Fruit fly (Drosophila melanogaster): ENCODE results near the gene CG2680.

The CG2680 gene

DNA sequence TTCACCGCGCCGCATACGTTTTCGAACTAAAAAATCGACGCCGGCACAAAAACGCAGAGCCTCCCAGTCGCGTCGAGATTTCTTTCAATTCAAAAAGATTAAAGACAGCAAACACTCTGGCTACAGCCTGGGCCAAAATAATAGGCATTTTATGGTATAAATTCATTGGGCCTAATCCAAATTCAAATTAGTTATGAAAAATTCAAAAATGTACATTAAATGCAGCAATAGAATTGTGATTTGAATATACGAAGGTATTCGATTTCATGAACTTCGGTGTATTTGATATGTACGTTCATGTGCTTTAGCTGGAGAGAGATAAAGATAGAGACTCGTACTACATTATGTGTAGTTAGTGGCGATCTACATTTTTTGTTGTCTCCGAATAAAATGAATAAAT lies 36.8 kb upstream of the CG2680 start, which contains the start of gene Syx4 (continued):
- peak; percentile 75 for TF ChIP-seq btn (GFP tag; optimal IDR thresholded peaks at IDR 0.05)
- no peak for TF ChIP-seq amos (GFP tag; IDR thresholded peaks at IDR 0.05; ENCODE audit: partially characterized antibody)
- TF ChIP-seq CG10979 (tag; optimal IDR thresholded peaks at IDR 0.05): peak; percentile 78
- TF ChIP-seq Sin3A (optimal IDR thresholded peaks at IDR 0.05): no peak
- TF ChIP-seq CG2678 (tag; optimal IDR thresholded peaks at IDR 0.05): peak; percentile 96
- peak; percentile 96 for TF ChIP-seq Ets65A (GFP tag)
- no peak for TF ChIP-seq ato (GFP tag; IDR thresholded peaks at IDR 0.05; ENCODE audit: partially characterized antibody)
- peak; percentile 93 for TF ChIP-seq sob (GFP tag; IDR thresholded peaks at IDR 0.05)
- TF ChIP-seq prd (optimal IDR thresholded peaks at IDR 0.05): no peak
- TF ChIP-seq prd (GFP tag; IDR thresholded peaks at IDR 0.05): peak; percentile 85
- peak; percentile 79 for TF ChIP-seq sd (tag; optimal IDR thresholded peaks at IDR 0.05)
- TF ChIP-seq CG33213 (GFP tag; optimal IDR thresholded peaks at IDR 0.05): peak; percentile 84
- peak; percentile 87 for TF ChIP-seq ap (GFP tag; IDR thresholded peaks at IDR 0.05)
- peak; percentile 90 for TF ChIP-seq CG14441 (GFP tag; IDR thresholded peaks at IDR 0.05)
- TF ChIP-seq tx (GFP tag; optimal IDR thresholded peaks at IDR 0.05): peak; percentile 85
- peak; percentile 63 for TF ChIP-seq Ets97D (GFP tag; optimal IDR thresholded peaks at IDR 0.05)
- TF ChIP-seq CG13624 (GFP tag; optimal IDR thresholded peaks at IDR 0.05): peak; percentile 83
- peak; percentile 43; the same call in 1 of the 2 replicates for TF ChIP-seq CkIIα-i1 (GFP tag; IDR thresholded peaks at IDR 0.05)
- TF ChIP-seq hb (GFP tag; IDR thresholded peaks at IDR 0.05; ENCODE audit: partially characterized antibody): no peak
- peak; percentile 91 for TF ChIP-seq CG6854 (GFP tag; optimal IDR thresholded peaks at IDR 0.05)
- TF ChIP-seq CG12155 (GFP tag; optimal IDR thresholded peaks at IDR 0.05): peak; percentile 82
- TF ChIP-seq GATAe (GFP tag; conservative IDR thresholded peaks at IDR 0.05): peak; percentile 76
- peak; percentile 91 for TF ChIP-seq CG11456 (GFP tag; IDR thresholded peaks at IDR 0.05)
- TF ChIP-seq ci (GFP tag; IDR thresholded peaks at IDR 0.05): peak; percentile 96
- peak; percentile 77 for TF ChIP-seq CG1792 (GFP tag; optimal IDR thresholded peaks at IDR 0.05)
- TF ChIP-seq CG11247 (GFP tag; IDR thresholded peaks at IDR 0.05): peak; percentile 91
- TF ChIP-seq unpg (GFP tag; optimal IDR thresholded peaks at IDR 0.05): peak; percentile 95
- peak; percentile 93 for TF ChIP-seq lilli (GFP tag; optimal IDR thresholded peaks at IDR 0.05)
- peak; percentile 34 for TF ChIP-seq Spps (tag; optimal IDR thresholded peaks at IDR 0.05)
- no peak for TF ChIP-seq D (optimal IDR thresholded peaks at IDR 0.05)
- TF ChIP-seq D (GFP tag; optimal IDR thresholded peaks at IDR 0.05): peak; percentile 77
- TF ChIP-seq HLH54F (GFP tag; optimal IDR thresholded peaks at IDR 0.05): peak; percentile 90
- TF ChIP-seq CG7928 (GFP tag; optimal IDR thresholded peaks at IDR 0.05): peak; percentile 63
- TF ChIP-seq zf30C (GFP tag; optimal IDR thresholded peaks at IDR 0.05): no peak
- peak; percentile 70 for TF ChIP-seq CG4282 (GFP tag; optimal IDR thresholded peaks at IDR 0.05)
- TF ChIP-seq sima (GFP tag; optimal IDR thresholded peaks at IDR 0.05): peak; percentile 76
- TF ChIP-seq Fer3 (tag; optimal IDR thresholded peaks at IDR 0.05): peak; percentile 95
- TF ChIP-seq CG17385 (GFP tag; optimal IDR thresholded peaks at IDR 0.05): peak; percentile 90
- peak; percentile 73 for TF ChIP-seq trem (tag; optimal IDR thresholded peaks at IDR 0.05)
- peak; percentile 90 for TF ChIP-seq seq (GFP tag; IDR thresholded peaks at IDR 0.05)
- peak; percentile 97 for TF ChIP-seq CG18599 (GFP tag; optimal IDR thresholded peaks at IDR 0.05)
- TF ChIP-seq CG43689 (GFP tag; IDR thresholded peaks at IDR 0.05): peak; percentile 74
- TF ChIP-seq gcm2 (GFP tag; optimal IDR thresholded peaks at IDR 0.05): peak; percentile 80
- peak; percentile 87 for TF ChIP-seq crc (GFP tag; optimal IDR thresholded peaks at IDR 0.05)
- peak; percentile 87 for TF ChIP-seq fd96Cb (tag; optimal IDR thresholded peaks at IDR 0.05)
- TF ChIP-seq CG1647 (GFP tag; optimal IDR thresholded peaks at IDR 0.05): peak; percentile 87
- TF ChIP-seq tio (GFP tag; optimal IDR thresholded peaks at IDR 0.05): peak; percentile 86
- TF ChIP-seq tna (GFP tag; IDR thresholded peaks at IDR 0.05; ENCODE audit: partially characterized antibody): no peak
- TF ChIP-seq CrebB (tag; optimal IDR thresholded peaks at IDR 0.05): peak; percentile 90
- TF ChIP-seq Xrp1 (GFP tag; IDR thresholded peaks at IDR 0.05): peak; percentile 89
- TF ChIP-seq TFAM (GFP tag; optimal IDR thresholded peaks at IDR 0.05): peak; percentile 22
- TF ChIP-seq Deaf1 (tag; optimal IDR thresholded peaks at IDR 0.05): peak; percentile 72

Data from whole organism, embryonic.